Worm (Caenorhabditis elegans): ENCODE results near the gene K10B4.1.

K10B4.1 gene

ce11 chrII:161275-161674, 26.0 kb downstream of the K10B4.1 start:
- no peak for TF ChIP-seq F13C5.2 (tag; optimal IDR thresholded peaks at IDR 0.05)
- TF ChIP-seq pes-1 (GFP tag; IDR thresholded peaks at IDR 0.05): no peak
- TF ChIP-seq B0310.2 (tag; optimal IDR thresholded peaks at IDR 0.05): no peak
- TF ChIP-seq aly-1 (tag; optimal IDR thresholded peaks at IDR 0.05): no peak
- TF ChIP-seq hnd-1 (tag; optimal IDR thresholded peaks at IDR 0.05): no peak
- TF ChIP-seq tra-4 (tag; optimal IDR thresholded peaks at IDR 0.05): no peak
- TF ChIP-seq ceh-36 (tag; optimal IDR thresholded peaks at IDR 0.05): no peak
- no peak for TF ChIP-seq sea-1 (GFP tag; conservative IDR thresholded peaks at IDR 0.05)
- no peak for TF ChIP-seq flt-1 (GFP tag; IDR thresholded peaks at IDR 0.05)
- no peak for TF ChIP-seq hmbx-1 (tag; optimal IDR thresholded peaks at IDR 0.05)
- no peak for TF ChIP-seq ceh-13 (GFP tag; optimal IDR thresholded peaks at IDR 0.05)
- no peak for TF ChIP-seq tbx-37 (GFP tag; conservative IDR thresholded peaks at IDR 0.05)
- no peak for TF ChIP-seq ama-1 (optimal IDR thresholded peaks at IDR 0.05)
- TF ChIP-seq ets-7 (tag; optimal IDR thresholded peaks at IDR 0.05): no peak
- TF ChIP-seq tbx-11 (GFP tag; IDR thresholded peaks at IDR 0.05): no peak
- TF ChIP-seq hmg-4 (GFP tag; optimal IDR thresholded peaks at IDR 0.05): no peak
- no peak for TF ChIP-seq scrt-1 (GFP tag; IDR thresholded peaks at IDR 0.05)

DNA sequence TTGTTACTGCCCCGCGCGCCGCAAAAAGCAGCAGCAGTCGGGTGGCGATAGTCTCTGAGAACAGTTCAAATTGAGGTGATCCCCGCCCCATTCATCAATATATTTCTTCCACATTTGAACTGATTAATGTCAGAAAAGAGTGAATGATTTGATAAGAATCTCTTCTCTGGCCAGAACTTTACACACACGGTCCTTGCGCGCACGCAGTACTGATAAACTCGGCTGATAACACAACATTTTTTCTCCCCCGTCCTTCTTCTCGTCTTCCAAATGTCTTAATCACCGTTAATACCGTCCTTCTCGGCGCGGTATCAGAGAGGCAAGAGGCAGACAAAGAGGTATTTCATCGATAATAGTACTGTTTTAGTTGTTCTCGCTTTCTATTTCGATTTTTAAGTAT, 26.9 kb downstream of the K10B4.1 start, which contains the start of gene etr-1:
etr-1 (plus strand) TSS at position 193 of the 400 bp plus-strand sequence.
- TF ChIP-seq ets-7 (tag; optimal IDR thresholded peaks at IDR 0.05): no peak
- TF ChIP-seq flt-1 (GFP tag; IDR thresholded peaks at IDR 0.05): no peak
- TF ChIP-seq F13C5.2 (tag; optimal IDR thresholded peaks at IDR 0.05): no peak

DNA sequence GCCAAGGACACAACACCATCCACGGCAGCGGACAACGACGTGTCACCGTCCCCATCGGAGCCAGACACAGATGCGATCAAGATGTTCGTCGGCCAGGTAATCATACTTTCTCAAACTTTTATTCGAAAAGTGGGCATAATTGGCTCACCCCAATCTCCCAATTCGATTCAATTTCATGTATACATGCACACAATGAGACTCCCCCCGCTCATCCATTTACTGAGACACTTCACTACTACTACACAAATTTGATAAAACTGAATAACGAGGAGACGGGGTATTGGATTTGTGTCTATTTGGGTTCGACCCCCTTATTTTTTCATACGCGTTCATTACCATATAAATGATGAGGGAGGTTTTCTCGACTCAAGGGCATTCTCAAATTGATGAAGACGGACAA, 28.0 kb downstream of the K10B4.1 start:
- TF ChIP-seq tbx-11 (GFP tag; IDR thresholded peaks at IDR 0.05) (no peak), F13C5.2 (tag; optimal IDR thresholded peaks at IDR 0.05) (no peak), B0310.2 (tag; optimal IDR thresholded peaks at IDR 0.05) (no peak), flt-1 (GFP tag; IDR thresholded peaks at IDR 0.05) (no peak), hmbx-1 (tag; optimal IDR thresholded peaks at IDR 0.05) (no peak)

- TF ChIP-seq tbx-37 (GFP tag; conservative IDR thresholded peaks at IDR 0.05): no peak
- no peak for TF ChIP-seq scrt-1 (GFP tag; IDR thresholded peaks at IDR 0.05)
- no peak for TF ChIP-seq ama-1 (optimal IDR thresholded peaks at IDR 0.05)
- no peak for TF ChIP-seq hnd-1 (tag; optimal IDR thresholded peaks at IDR 0.05)
- no peak for TF ChIP-seq flt-1 (GFP tag; IDR thresholded peaks at IDR 0.05)
- TF ChIP-seq tra-4 (tag; optimal IDR thresholded peaks at IDR 0.05): no peak
- TF ChIP-seq tbx-11 (GFP tag; IDR thresholded peaks at IDR 0.05): no peak
- TF ChIP-seq aly-1 (tag; optimal IDR thresholded peaks at IDR 0.05): no peak
- TF ChIP-seq pes-1 (GFP tag; IDR thresholded peaks at IDR 0.05): no peak
- TF ChIP-seq ets-7 (tag; optimal IDR thresholded peaks at IDR 0.05): no peak
- no peak for TF ChIP-seq F13C5.2 (tag; optimal IDR thresholded peaks at IDR 0.05)
- no peak for TF ChIP-seq hmbx-1 (tag; optimal IDR thresholded peaks at IDR 0.05)
- no peak for TF ChIP-seq hmg-4 (GFP tag; optimal IDR thresholded peaks at IDR 0.05)
Observed at ce11 chrII:173679-174078, 38.4 kb downstream of the K10B4.1 start, which contains the start of gene T01D1.7. T01D1.7 (minus strand) TSS chrII:173779.

DNA sequence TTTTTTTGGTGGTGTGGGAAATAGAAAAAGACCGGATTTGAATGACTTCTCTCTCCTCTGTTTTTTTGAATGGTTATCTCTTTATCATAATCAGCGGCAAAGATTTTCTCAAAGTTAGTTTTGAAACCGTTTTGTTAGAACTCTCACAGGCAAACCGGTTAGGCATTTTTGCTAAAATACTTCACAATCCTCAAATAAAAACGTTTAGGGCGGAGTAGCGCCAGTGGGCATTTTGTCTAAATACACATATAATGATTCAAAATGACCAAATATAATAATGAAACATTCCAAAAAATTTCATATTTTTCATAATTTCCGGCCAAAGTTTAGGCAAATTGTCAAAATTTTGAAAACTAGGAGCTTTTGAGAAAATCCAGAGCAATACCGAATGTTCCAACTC, 40.6 kb downstream of the K10B4.1 start, which contains the start of gene T01D1.3:
T01D1.3 (minus strand) TSS at position 101 of the 400 bp plus-strand sequence.
- TF ChIP-seq tbx-11 (GFP tag; IDR thresholded peaks at IDR 0.05): no peak
- no peak for TF ChIP-seq aly-1 (tag; optimal IDR thresholded peaks at IDR 0.05)

DNA sequence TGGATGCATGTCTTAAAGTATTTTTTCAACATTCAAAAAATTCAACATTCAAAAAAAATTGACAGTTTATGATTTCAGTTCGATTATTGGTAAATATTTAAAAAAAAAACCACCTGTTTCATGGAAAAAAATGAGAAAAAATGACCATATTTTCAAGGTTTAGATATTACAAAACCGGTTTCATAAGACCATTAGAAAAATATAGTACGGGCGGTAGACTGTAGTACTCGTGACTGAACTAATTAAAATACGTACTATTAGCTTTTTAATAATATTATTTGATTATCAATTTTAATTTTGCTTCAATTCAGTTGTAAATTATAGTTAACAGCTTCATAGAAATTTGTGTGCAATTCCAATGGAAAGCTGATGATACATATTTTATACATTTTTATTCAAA, 41.4 kb downstream of the K10B4.1 start:
- TF ChIP-seq hmg-4 (GFP tag; optimal IDR thresholded peaks at IDR 0.05) (no peak), sea-1 (GFP tag; conservative IDR thresholded peaks at IDR 0.05) (no peak), tbx-11 (GFP tag; IDR thresholded peaks at IDR 0.05) (no peak), hnd-1 (tag; optimal IDR thresholded peaks at IDR 0.05) (no peak), ceh-36 (tag; optimal IDR thresholded peaks at IDR 0.05) (no peak), ets-7 (tag; optimal IDR thresholded peaks at IDR 0.05) (no peak), tra-4 (tag; optimal IDR thresholded peaks at IDR 0.05) (no peak), B0310.2 (tag; optimal IDR thresholded peaks at IDR 0.05) (no peak), F13C5.2 (tag; optimal IDR thresholded peaks at IDR 0.05) (no peak), flt-1 (GFP tag; IDR thresholded peaks at IDR 0.05) (no peak)

DNA sequence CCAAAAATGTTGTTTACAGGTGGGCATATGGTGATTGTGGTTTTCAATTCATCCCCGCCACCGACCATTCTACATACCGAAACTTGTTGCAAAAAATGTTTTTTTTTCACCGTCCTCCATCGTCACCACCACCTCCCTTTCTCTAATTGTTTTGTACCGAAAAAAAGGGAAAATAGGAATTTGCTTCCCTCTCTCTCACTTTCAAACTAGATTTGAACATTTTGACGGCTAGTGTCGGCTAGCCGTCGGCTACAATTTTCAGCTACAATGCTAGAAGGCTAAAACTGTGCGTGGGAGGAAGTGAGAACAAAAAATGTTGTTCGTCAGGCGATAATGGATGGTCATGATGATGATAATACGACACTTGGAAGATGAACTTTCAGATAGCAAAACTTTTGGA, 42.9 kb downstream of the K10B4.1 start:
- TF ChIP-seq B0310.2 (tag; optimal IDR thresholded peaks at IDR 0.05) (no peak), tbx-37 (GFP tag; conservative IDR thresholded peaks at IDR 0.05) (no peak), aly-1 (tag; optimal IDR thresholded peaks at IDR 0.05) (no peak), tbx-11 (GFP tag; IDR thresholded peaks at IDR 0.05) (no peak), scrt-1 (GFP tag; IDR thresholded peaks at IDR 0.05) (no peak), ceh-36 (tag; optimal IDR thresholded peaks at IDR 0.05) (no peak), hmg-4 (GFP tag; optimal IDR thresholded peaks at IDR 0.05) (no peak), flt-1 (GFP tag; IDR thresholded peaks at IDR 0.05) (no peak), ets-7 (tag; optimal IDR thresholded peaks at IDR 0.05) (no peak), ama-1 (optimal IDR thresholded peaks at IDR 0.05) (no peak), hnd-1 (tag; optimal IDR thresholded peaks at IDR 0.05) (no peak), pes-1 (GFP tag; IDR thresholded peaks at IDR 0.05) (no peak), hmbx-1 (tag; optimal IDR thresholded peaks at IDR 0.05) (no peak), tra-4 (tag; optimal IDR thresholded peaks at IDR 0.05) (no peak), ceh-13 (GFP tag; optimal IDR thresholded peaks at IDR 0.05) (no peak), sea-1 (GFP tag; conservative IDR thresholded peaks at IDR 0.05) (no peak), F13C5.2 (tag; optimal IDR thresholded peaks at IDR 0.05) (no peak)

- TF ChIP-seq ets-7 (tag; optimal IDR thresholded peaks at IDR 0.05) (no peak), ceh-13 (GFP tag; optimal IDR thresholded peaks at IDR 0.05) (no peak), B0310.2 (tag; optimal IDR thresholded peaks at IDR 0.05) (no peak), aly-1 (tag; optimal IDR thresholded peaks at IDR 0.05) (no peak), tbx-11 (GFP tag; IDR thresholded peaks at IDR 0.05) (no peak), hnd-1 (tag; optimal IDR thresholded peaks at IDR 0.05) (no peak), pes-1 (GFP tag; IDR thresholded peaks at IDR 0.05) (no peak)
Observed at ce11 chrII:178993-179392, 43.7 kb downstream of the K10B4.1 start, which contains the start of gene T01D1.4. T01D1.4 (minus strand) TSS chrII:179093.

All from whole organism, early embryonic.